Fruit fly (Drosophila melanogaster): Measurements from ENCODE around the gene CG13962.

Gene CG13962

DNA sequence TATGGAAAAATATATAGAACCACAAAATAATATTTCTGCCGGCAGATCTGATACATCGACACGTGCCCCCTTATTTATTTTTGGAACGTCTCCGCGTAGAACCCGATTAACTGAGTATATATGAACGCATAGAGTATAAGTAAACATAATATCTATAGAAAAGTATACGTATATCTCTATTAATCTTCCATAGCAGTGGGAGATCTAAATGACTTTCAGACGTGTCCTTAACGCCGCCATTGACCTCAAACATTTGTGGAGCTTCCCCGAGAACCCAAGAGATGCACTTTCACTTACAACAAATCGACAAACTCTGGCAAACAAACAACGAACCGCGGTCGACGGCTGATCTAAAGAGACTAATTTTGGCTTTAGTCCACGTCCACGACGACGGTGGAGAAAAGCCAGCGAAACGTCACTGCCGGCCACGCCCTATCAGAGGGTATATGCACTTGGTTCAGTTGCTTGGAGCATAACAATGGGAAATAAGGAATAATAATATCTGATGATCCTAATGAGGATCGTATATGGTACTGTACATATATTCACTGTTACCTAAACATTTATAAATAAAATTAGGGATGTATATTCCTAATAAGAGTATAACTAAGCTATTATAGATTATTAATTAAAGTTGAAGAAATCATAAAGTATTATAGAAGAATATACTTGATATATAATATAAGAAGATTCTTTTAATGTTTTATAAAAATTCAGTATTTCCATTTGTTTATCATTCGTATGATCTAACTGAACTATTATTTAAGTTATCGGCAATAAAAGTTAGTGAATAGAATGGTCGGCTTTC, 50.4 kb downstream of the CG13962 start, which contains the start of gene fbp:
TSS of gene fbp (minus strand) at position 364 of the 808 bp plus-strand sequence.
- TF ChIP-seq CG34406 (GFP tag; optimal IDR thresholded peaks at IDR 0.05) (peak; percentile 86), Gug (GFP tag; IDR thresholded peaks at IDR 0.05) (peak; percentile 46; the same call in 1 of the 2 replicates), topi (GFP tag; optimal IDR thresholded peaks at IDR 0.05) (peak; percentile 41), Eip75B (GFP tag; optimal IDR thresholded peaks at IDR 0.05) (peak; percentile 12), acj6 (GFP tag; optimal IDR thresholded peaks at IDR 0.05) (peak; percentile 77), Hr38 (GFP tag; optimal IDR thresholded peaks at IDR 0.05) (no peak), eg (GFP tag; IDR thresholded peaks at IDR 0.05) (peak; percentile 62), Smox (GFP tag; optimal IDR thresholded peaks at IDR 0.05) (peak; percentile 47), CG10631 (GFP tag; optimal IDR thresholded peaks at IDR 0.05) (peak; percentile 84), dsx (GFP tag; optimal IDR thresholded peaks at IDR 0.05; ENCODE audit: poor library complexity, severe bottlenecking) (peak; percentile 73), salr (GFP tag; optimal IDR thresholded peaks at IDR 0.05) (peak in 1 of 2 experiments; percentile 93), Sox102F (GFP tag; optimal IDR thresholded peaks at IDR 0.05) (peak; percentile 38), Sox15 (GFP tag; optimal IDR thresholded peaks at IDR 0.05) (peak; percentile 65), ss (GFP tag; optimal IDR thresholded peaks at IDR 0.05) (peak; percentile 68 to 80), achi (GFP tag; optimal IDR thresholded peaks at IDR 0.05) (peak; percentile 80), CG3919 (GFP tag; optimal IDR thresholded peaks at IDR 0.05) (peak; percentile 73), CG4318 (GFP tag; optimal IDR thresholded peaks at IDR 0.05) (peak; percentile 79), Ets21C (GFP tag; optimal IDR thresholded peaks at IDR 0.05) (no peak), CG1621 (tag; optimal IDR thresholded peaks at IDR 0.05) (no peak), vri (GFP tag; optimal IDR thresholded peaks at IDR 0.05) (peak; percentile 32), CG6808 (GFP tag; optimal IDR thresholded peaks at IDR 0.05) (peak; percentile 75), Blimp-1 (GFP tag; optimal IDR thresholded peaks at IDR 0.05) (peak; percentile 82), CG16779 (tag; optimal IDR thresholded peaks at IDR 0.05) (peak; percentile 42), Eip93F (GFP tag; optimal IDR thresholded peaks at IDR 0.05) (peak; percentile 20), CG32006 (GFP tag; optimal IDR thresholded peaks at IDR 0.05) (peak; percentile 91), CG8119 (GFP tag; IDR thresholded peaks at IDR 0.05) (peak; percentile 50), OdsH (GFP tag; optimal IDR thresholded peaks at IDR 0.05) (peak; percentile 66), CG6854 (GFP tag; optimal IDR thresholded peaks at IDR 0.05) (no peak), pdm3 (GFP tag; optimal IDR thresholded peaks at IDR 0.05) (peak; percentile 42), Ets96B (tag; optimal IDR thresholded peaks at IDR 0.05) (peak; percentile 73), net (GFP tag; optimal IDR thresholded peaks at IDR 0.05) (peak; percentile 76), fkh (GFP tag; optimal IDR thresholded peaks at IDR 0.05) (peak; percentile 45), CG6163 (GFP tag; IDR thresholded peaks at IDR 0.05) (peak; percentile 53), esn (GFP tag; optimal IDR thresholded peaks at IDR 0.05) (peak; percentile 76), Lpt (GFP tag; optimal IDR thresholded peaks at IDR 0.05) (peak; percentile 49), spab (GFP tag; optimal IDR thresholded peaks at IDR 0.05) (peak; percentile 74), Met (GFP tag; optimal IDR thresholded peaks at IDR 0.05) (peak; percentile 56), CG3032 (tag; optimal IDR thresholded peaks at IDR 0.05) (peak; percentile 77), CG6276 (GFP tag; optimal IDR thresholded peaks at IDR 0.05) (peak; percentile 84), Eip78C (GFP tag) (peak; percentile 87), CG10669 (GFP tag; optimal IDR thresholded peaks at IDR 0.05) (peak; percentile 50), CG8632 (GFP tag; optimal IDR thresholded peaks at IDR 0.05) (peak; percentile 80), CG31627 (GFP tag; optimal IDR thresholded peaks at IDR 0.05) (peak; percentile 60), Hr4 (GFP tag; optimal IDR thresholded peaks at IDR 0.05) (peak; percentile 56), CG11294 (GFP tag; IDR thresholded peaks at IDR 0.05) (no peak), CG8319 (GFP tag; optimal IDR thresholded peaks at IDR 0.05) (peak; percentile 50), cyc (GFP tag; optimal IDR thresholded peaks at IDR 0.05) (peak; percentile 57), Sox14 (GFP tag; optimal IDR thresholded peaks at IDR 0.05) (peak; percentile 8), CG6792 (GFP tag; optimal IDR thresholded peaks at IDR 0.05) (peak; percentile 69), fd85E (GFP tag; optimal IDR thresholded peaks at IDR 0.05) (peak; percentile 12)

All from whole organism, prepupa.